Fruit fly (Drosophila melanogaster): ENCODE results near the gene Cpr65Au.
A peak's percentile ranks its signal among the peaks of the same experiment; 100 is the strongest.

The Cpr65Au gene

DNA sequence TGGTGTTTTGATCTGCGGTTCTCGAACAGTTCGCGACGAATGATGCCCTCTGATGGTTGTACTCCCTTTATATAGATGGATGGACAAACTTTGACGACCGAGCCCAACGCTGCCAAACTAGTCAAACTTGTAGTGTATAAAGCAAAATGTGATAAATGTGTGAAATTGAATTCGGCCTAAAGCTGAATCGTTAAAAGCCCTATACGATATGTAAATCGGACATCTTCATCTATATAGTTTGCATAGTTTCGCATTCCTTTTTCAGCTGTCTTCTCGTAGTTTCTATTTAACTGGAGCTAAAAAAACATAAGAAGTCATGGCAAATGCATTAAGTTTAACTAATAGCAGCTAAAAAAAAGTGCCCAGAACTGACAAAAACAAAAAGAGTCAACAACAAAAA lies 1.6 kb upstream of the Cpr65Au start, which contains the start of gene Lcp65Ag2:
Gene Lcp65Ag2, minus strand, starts transcription at position 48 of the 400 bp plus-strand sequence.
- TF ChIP-seq Sp1 (GFP tag; optimal IDR thresholded peaks at IDR 0.05) (no peak), dl (GFP tag; optimal IDR thresholded peaks at IDR 0.05; ENCODE audit: insufficient read depth in 1 of 2, partially characterized antibody in 2 of 2) (no peak), lola (GFP tag; optimal IDR thresholded peaks at IDR 0.05) (no peak), jim (GFP tag; optimal IDR thresholded peaks at IDR 0.05) (no peak), rgr (GFP tag; optimal IDR thresholded peaks at IDR 0.05) (no peak), Hr83 (GFP tag; optimal IDR thresholded peaks at IDR 0.05; ENCODE audit: poor library complexity, severe bottlenecking) (no peak), Myc (optimal IDR thresholded peaks at IDR 0.05) (no peak), foxo (GFP tag; optimal IDR thresholded peaks at IDR 0.05) (no peak), HLH106 (tag; optimal IDR thresholded peaks at IDR 0.05) (no peak), fru (GFP tag; optimal IDR thresholded peaks at IDR 0.05) (no peak), Dfd (GFP tag; optimal IDR thresholded peaks at IDR 0.05) (no peak), CG32264 (GFP tag; optimal IDR thresholded peaks at IDR 0.05) (no peak), ey (GFP tag; optimal IDR thresholded peaks at IDR 0.05) (no peak)

DNA sequence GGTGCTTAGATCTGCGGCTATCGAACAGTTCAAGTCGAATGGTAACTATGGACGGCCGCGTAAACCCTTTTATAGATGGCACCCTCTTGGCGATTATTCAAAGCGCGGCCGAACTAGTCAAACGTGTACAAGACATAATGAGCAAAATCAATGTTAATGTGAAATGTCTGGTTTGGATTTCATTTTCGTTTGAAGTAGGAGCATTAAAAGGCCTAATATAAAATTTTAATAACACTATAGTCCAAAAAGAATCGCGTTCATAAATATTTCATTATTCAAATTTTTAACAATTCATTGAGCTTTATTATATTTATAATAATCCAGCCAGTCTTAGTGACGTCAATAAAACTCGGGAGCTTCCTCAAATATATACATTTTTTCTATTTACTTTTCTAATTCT lies 965 bp downstream of the Cpr65Au start, which contains the start of gene Lcp65Ag3:
Gene Lcp65Ag3, minus strand, starts transcription at position 46 of the 400 bp plus-strand sequence.
- no peak for TF ChIP-seq foxo (GFP tag; optimal IDR thresholded peaks at IDR 0.05)
- no peak for TF ChIP-seq sage (GFP tag; optimal IDR thresholded peaks at IDR 0.05)
- TF ChIP-seq tai (GFP tag; optimal IDR thresholded peaks at IDR 0.05): no peak
- TF ChIP-seq Rel (GFP tag; optimal IDR thresholded peaks at IDR 0.05): no peak
- no peak for TF ChIP-seq Rel (tag; optimal IDR thresholded peaks at IDR 0.05)
- TF ChIP-seq dl (GFP tag; optimal IDR thresholded peaks at IDR 0.05; ENCODE audit: insufficient read depth in 1 of 2, partially characterized antibody in 2 of 2): no peak
- TF ChIP-seq Hnf4 (GFP tag; optimal IDR thresholded peaks at IDR 0.05): no peak
- no peak for TF ChIP-seq CG9705 (GFP tag; optimal IDR thresholded peaks at IDR 0.05)
- TF ChIP-seq Hr78 (GFP tag; optimal IDR thresholded peaks at IDR 0.05): no peak
- TF ChIP-seq woc (GFP tag; optimal IDR thresholded peaks at IDR 0.05): no peak
- TF ChIP-seq Mio (GFP tag; optimal IDR thresholded peaks at IDR 0.05): no peak
- no peak for TF ChIP-seq HLH106 (tag; optimal IDR thresholded peaks at IDR 0.05)
- no peak for TF ChIP-seq Jra (GFP tag; optimal IDR thresholded peaks at IDR 0.05)
- no peak for TF ChIP-seq sv (GFP tag; optimal IDR thresholded peaks at IDR 0.05)
- no peak for TF ChIP-seq Abd-B (GFP tag; optimal IDR thresholded peaks at IDR 0.05)
- no peak for TF ChIP-seq psq (GFP tag; optimal IDR thresholded peaks at IDR 0.05)
- no peak for TF ChIP-seq CrebA (GFP tag; optimal IDR thresholded peaks at IDR 0.05; ENCODE audit: borderline replicate concordance)
- TF ChIP-seq jim (GFP tag; optimal IDR thresholded peaks at IDR 0.05): no peak
- TF ChIP-seq Vsx2 (GFP tag; optimal IDR thresholded peaks at IDR 0.05; ENCODE audit: partially characterized antibody): no peak
- TF ChIP-seq fru (GFP tag; optimal IDR thresholded peaks at IDR 0.05): no peak

DNA sequence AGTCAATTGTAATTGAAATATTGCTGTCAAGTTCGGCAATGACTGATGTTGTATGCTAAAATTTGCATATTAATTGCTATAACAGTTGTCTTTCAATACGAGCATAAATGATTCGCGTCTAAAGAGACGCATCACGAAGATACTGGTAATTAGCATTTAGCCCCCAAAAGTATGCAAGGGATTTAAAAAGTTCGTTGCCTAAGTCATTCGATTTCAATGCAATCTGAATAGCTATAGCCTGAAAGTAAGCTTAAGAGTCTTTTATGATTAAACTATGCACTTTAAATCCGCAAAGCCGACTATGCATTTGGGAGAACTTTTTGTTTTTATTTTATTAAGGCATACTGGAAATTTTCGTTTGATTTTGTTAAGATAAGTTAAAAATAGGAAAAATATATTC lies 2.3 kb downstream of the Cpr65Au start:
- TF ChIP-seq Vsx2 (GFP tag; optimal IDR thresholded peaks at IDR 0.05; ENCODE audit: partially characterized antibody): peak; percentile 76
- no peak for TF ChIP-seq Dfd (GFP tag; optimal IDR thresholded peaks at IDR 0.05)
- TF ChIP-seq Myc (optimal IDR thresholded peaks at IDR 0.05): peak; percentile 74

DNA sequence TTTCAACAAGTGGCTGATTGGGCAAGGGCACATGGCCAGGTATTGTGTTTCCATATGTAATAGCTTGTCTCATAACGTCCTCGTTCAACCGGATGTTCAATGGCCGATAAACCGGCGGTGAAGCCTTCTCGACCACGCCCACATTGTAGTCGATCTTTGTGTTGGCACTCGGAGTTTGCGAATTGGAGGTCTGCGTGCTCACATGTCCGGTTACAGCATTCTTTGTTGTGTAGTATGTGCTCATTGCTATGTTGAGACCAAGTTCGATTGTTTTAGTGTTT lies 6.6 kb downstream of the Cpr65Au start:
- no peak for TF ChIP-seq CrebA (GFP tag; optimal IDR thresholded peaks at IDR 0.05; ENCODE audit: borderline replicate concordance)
- no peak for TF ChIP-seq OdsH (GFP tag; optimal IDR thresholded peaks at IDR 0.05)
- no peak for TF ChIP-seq psq (GFP tag; optimal IDR thresholded peaks at IDR 0.05)
- TF ChIP-seq HLH106 (tag; optimal IDR thresholded peaks at IDR 0.05): no peak
- no peak for TF ChIP-seq Dfd (GFP tag; optimal IDR thresholded peaks at IDR 0.05)
- TF ChIP-seq foxo (GFP tag; optimal IDR thresholded peaks at IDR 0.05): no peak
- no peak for TF ChIP-seq CG32264 (GFP tag; optimal IDR thresholded peaks at IDR 0.05)
- TF ChIP-seq Hr83 (GFP tag; optimal IDR thresholded peaks at IDR 0.05; ENCODE audit: poor library complexity, severe bottlenecking): no peak
- no peak for TF ChIP-seq woc (GFP tag; optimal IDR thresholded peaks at IDR 0.05)

DNA sequence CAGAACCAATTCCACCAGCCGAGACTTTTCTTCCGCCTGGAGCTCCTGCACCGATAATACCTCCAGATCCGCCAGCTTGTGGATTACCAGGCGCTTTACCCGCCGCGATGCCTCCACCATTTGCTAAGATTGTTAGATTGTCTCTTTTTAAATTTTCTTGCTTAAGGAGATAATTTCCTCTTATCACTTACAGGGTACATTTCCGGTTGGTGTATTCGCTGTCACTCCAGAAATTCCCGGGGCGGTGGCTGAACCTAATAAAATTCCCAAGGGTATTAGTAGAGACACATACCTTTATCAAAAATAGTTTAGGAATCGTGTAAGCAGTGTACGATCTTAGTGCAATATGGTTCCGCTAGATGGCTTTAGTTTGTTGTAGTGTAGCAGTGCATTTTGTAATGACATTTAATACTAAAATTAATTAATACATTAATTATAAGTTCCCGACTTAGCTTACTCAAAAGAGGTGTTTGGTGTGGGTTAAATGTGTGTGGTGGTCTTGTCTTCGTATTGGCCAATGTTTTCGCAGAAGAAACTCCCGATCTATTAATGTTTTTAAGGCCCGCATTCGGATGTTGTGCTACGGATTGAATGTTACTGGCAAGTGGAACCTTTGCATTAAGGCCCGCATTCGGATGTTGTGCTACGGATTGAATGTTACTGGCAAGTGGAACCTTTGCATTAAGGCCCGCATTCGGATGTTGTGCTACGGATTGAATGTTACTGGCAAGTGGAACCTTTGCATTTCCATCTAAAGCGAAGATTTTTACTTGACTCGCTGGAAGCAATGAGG lies 7.1 kb downstream of the Cpr65Au start:
- TF ChIP-seq pan (optimal IDR thresholded peaks at IDR 0.05): no peak
- peak; percentile 20 for TF ChIP-seq fru (GFP tag; optimal IDR thresholded peaks at IDR 0.05)
- TF ChIP-seq dmrt93B (GFP tag; optimal IDR thresholded peaks at IDR 0.05): peak; percentile 17
- TF ChIP-seq Myc (optimal IDR thresholded peaks at IDR 0.05): peak; percentile 86
- TF ChIP-seq sv (GFP tag; optimal IDR thresholded peaks at IDR 0.05): peak; percentile 4
- TF ChIP-seq rgr (GFP tag; optimal IDR thresholded peaks at IDR 0.05): peak; percentile 33
- TF ChIP-seq Hnf4 (GFP tag; optimal IDR thresholded peaks at IDR 0.05): no peak
- TF ChIP-seq CG9705 (GFP tag; optimal IDR thresholded peaks at IDR 0.05): peak; percentile 32
- peak; percentile 50 for TF ChIP-seq HLH106 (tag; optimal IDR thresholded peaks at IDR 0.05)

All from whole organism, wandering third instar larva.